Worm (Caenorhabditis elegans): ENCODE results near the gene memb-1.

The memb-1 gene

DNA sequence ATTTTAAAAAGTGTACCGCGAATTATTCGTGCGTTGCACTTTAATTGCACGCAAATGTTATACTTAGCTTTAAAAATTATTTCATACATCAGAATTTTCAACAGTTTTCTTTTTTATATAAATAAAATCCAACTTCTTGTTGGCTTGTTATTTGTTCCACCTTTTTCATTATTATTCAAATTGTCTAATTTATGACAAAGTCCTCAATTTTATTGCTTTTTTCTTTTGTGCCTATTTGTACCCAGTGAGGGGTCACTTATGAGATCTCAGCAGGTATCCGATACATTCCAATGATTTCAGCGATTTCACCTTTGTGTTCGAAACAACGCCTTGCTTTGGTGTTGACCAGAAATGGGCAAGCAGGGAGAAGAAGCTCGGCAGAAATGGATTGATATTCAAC lies 44.0 kb downstream of the memb-1 start, which contains the start of gene fln-2:
TSS of gene fln-2 (plus strand) at position 301 of the 400 bp plus-strand sequence.
- TF ChIP-seq lin-40 (tag; optimal IDR thresholded peaks at IDR 0.05) (no peak), C06A6.2 (GFP tag; conservative IDR thresholded peaks at IDR 0.05) (no peak), nfya-2 (GFP tag; IDR thresholded peaks at IDR 0.05) (no peak), tlf-1 (GFP tag; optimal IDR thresholded peaks at IDR 0.05) (no peak), rcor-1 (GFP tag; IDR thresholded peaks at IDR 0.05) (no peak), Y53G8AR.9 (GFP tag; conservative IDR thresholded peaks at IDR 0.05) (no peak), C17E4.6 (GFP tag; IDR thresholded peaks at IDR 0.05) (no peak), madf-8 (GFP tag; conservative IDR thresholded peaks at IDR 0.05) (no peak)

DNA sequence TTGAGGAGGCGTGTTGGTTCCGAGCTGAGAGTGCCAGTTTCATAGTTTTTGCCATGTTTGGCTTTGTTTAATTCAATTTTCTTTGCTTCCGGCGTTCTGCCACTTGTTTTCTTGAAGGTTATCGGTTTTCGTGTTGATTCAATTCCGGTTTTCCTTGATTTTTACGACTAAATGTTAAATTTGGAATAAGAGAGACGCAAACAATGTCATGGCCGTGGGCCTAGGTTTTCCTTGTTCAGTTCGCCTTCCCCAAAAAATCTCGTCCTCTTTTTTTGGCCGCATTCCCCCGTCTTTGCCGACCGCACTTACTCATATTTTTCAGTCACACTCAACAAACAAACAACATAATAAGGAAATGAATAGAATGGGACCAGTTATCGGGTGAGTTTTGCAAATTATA lies 47.6 kb downstream of the memb-1 start, which contains the start of gene C23F12.9:
TSS of gene C23F12.9 (plus strand) at position 301 of the 400 bp plus-strand sequence.
- TF ChIP-seq lin-35 (GFP tag; optimal IDR thresholded peaks at IDR 0.05), result no peak
- TF ChIP-seq snpc-3.4 (tag; optimal IDR thresholded peaks at IDR 0.05), result no peak
- TF ChIP-seq dox-1 (GFP tag; IDR thresholded peaks at IDR 0.05), result no peak
- no peak for TF ChIP-seq Y67H2A.10 (GFP tag; conservative IDR thresholded peaks at IDR 0.05)
- no peak for TF ChIP-seq C06A6.2 (GFP tag; conservative IDR thresholded peaks at IDR 0.05)
- TF ChIP-seq tbp1 (GFP tag; optimal IDR thresholded peaks at IDR 0.05), result no peak
- TF ChIP-seq F55B11.4 (tag; optimal IDR thresholded peaks at IDR 0.05; ENCODE audit: borderline replicate concordance, insufficient read depth), result no peak

DNA sequence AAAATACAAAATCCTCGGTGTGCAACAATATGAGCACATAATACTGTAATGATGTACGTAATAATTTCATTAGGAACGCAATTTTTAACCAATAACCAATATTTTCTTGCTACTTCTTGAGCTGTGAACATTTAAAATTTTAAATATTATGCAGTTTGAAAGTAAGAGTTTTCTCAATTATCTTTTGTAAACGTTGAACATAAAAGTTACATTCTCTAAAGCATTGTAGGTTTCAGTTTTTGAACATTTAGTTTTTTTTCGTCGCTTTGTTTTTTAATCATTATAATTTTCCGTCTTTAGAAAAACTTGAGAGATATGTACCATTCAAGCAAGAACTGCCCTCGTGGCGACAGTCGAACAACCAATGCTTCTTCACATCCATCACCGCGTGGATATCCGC lies 50.0 kb downstream of the memb-1 start, which contains the start of gene C23F12.3:
TSS of gene C23F12.3 (plus strand) at position 301 of the 400 bp plus-strand sequence.
- TF ChIP-seq ceh-58 (GFP tag; IDR thresholded peaks at IDR 0.05), result no peak
- no peak for TF ChIP-seq F22D6.2 (tag; optimal IDR thresholded peaks at IDR 0.05)
- TF ChIP-seq mcd-1 (GFP tag; IDR thresholded peaks at IDR 0.05), result no peak
- TF ChIP-seq fkh-3 (tag; optimal IDR thresholded peaks at IDR 0.05), result no peak
- TF ChIP-seq sea-2 (GFP tag; IDR thresholded peaks at IDR 0.05), result no peak
- no peak for TF ChIP-seq ceh-91 (GFP tag; IDR thresholded peaks at IDR 0.05)
- TF ChIP-seq F10E7.11 (tag; optimal IDR thresholded peaks at IDR 0.05), result no peak
- TF ChIP-seq F37B4.10 (GFP tag; IDR thresholded peaks at IDR 0.05), result no peak
- no peak for TF ChIP-seq nhr-80 (tag; optimal IDR thresholded peaks at IDR 0.05)
- TF ChIP-seq aptf-3 (GFP tag; IDR thresholded peaks at IDR 0.05), result no peak
- TF ChIP-seq tbp1 (GFP tag; optimal IDR thresholded peaks at IDR 0.05), result no peak
- no peak for TF ChIP-seq egrh-3 (GFP tag; IDR thresholded peaks at IDR 0.05)
- TF ChIP-seq ztf-6 (GFP tag; IDR thresholded peaks at IDR 0.05), result no peak
- no peak for TF ChIP-seq snpc-4 (GFP tag; optimal IDR thresholded peaks at IDR 0.05)
- no peak for TF ChIP-seq snpc-4 (tag; optimal IDR thresholded peaks at IDR 0.05)
- no peak for TF ChIP-seq sptf-2 (GFP tag; optimal IDR thresholded peaks at IDR 0.05)
